Worm (Caenorhabditis elegans): ENCODE measurements around the gene F18C5.9.

DNA sequence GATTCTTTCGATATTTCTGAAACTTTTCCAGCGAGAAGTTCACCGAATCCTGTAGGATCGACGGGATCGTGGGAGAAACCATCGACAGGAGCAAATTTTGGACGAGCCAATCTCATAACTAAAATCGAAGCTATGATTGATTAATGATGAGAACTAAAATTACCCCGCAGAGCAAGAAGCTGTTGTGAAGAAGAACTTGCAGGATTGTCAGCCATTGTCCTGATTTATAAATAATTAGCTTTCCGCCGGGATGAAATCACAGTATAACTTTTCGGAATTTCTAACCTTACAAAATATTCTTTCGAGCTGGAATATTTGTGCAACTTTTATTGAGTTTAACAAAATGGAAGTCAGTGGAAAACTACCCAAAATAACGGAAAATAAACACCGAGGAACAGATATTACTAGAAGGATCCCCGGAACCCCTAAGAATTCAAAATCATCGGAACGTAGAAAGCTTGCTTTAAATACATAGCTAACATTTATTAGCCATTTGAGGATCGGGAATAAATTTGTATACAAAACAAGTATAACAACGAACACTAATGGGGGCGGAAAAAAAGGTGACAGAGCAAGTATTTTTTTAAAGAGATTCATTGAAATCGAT, 20.4 kb downstream of the F18C5.9 start, which contains the start of gene C56C10.7:
- 0 out of 2 replicates have a peak, but pooled peaks have one; percentile 14 for TF ChIP-seq flt-1 (GFP tag; IDR thresholded peaks at IDR 0.05)
- no peak for TF ChIP-seq klf-2 (GFP tag; conservative IDR thresholded peaks at IDR 0.05)
- no peak for TF ChIP-seq ref-1 (GFP tag; conservative IDR thresholded peaks at IDR 0.05)
- no peak for TF ChIP-seq tab-1 (GFP tag; IDR thresholded peaks at IDR 0.05)
- no peak for TF ChIP-seq ztf-29 (GFP tag; IDR thresholded peaks at IDR 0.05)
- no peak for TF ChIP-seq med-1 (GFP tag; optimal IDR thresholded peaks at IDR 0.05; ENCODE audit: insufficient read depth)
- no peak for TF ChIP-seq ztf-23 (GFP tag; IDR thresholded peaks at IDR 0.05)

Measured in whole organism, midembryonic.